Worm (Caenorhabditis elegans): ENCODE measurements around the gene W04H10.2.

Gene W04H10.2

DNA sequence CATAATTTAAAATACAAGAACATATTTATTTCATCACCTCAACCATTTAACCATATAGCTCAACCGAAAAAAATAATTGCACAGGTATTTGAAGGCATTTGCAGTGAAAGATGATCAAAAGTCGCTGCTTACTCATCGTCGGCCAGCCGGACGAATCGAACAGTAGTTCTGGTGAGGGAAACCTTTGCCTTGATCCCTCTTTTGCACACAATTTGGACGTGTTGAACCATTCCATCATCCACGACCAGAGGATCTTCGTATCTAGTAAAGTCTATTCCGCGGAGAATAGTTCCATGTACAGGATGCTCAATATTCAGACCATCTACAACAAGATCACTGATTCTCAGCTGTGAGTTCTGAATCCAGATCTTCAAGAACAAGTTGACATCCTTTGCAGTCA, 23.4 kb upstream of the W04H10.2 start:
- TF ChIP-seq lin-38 (GFP tag; IDR thresholded peaks at IDR 0.05) (peak; percentile 41), attf-4 (tag; optimal IDR thresholded peaks at IDR 0.05) (no peak), nhr-48 (tag; optimal IDR thresholded peaks at IDR 0.05) (no peak), gei-8 (GFP tag; optimal IDR thresholded peaks at IDR 0.05) (no peak), dmd-8 (GFP tag; IDR thresholded peaks at IDR 0.05) (peak; percentile 63; the same call in 1 of the 2 replicates), spr-1 (tag; optimal IDR thresholded peaks at IDR 0.05) (no peak), lin-29 (GFP tag; IDR thresholded peaks at IDR 0.05) (no peak), R02D3.7 (tag; optimal IDR thresholded peaks at IDR 0.05) (no peak), daf-8 (GFP tag; IDR thresholded peaks at IDR 0.05) (no peak), ztf-7 (tag; optimal IDR thresholded peaks at IDR 0.05) (no peak), nhr-76 (tag; optimal IDR thresholded peaks at IDR 0.05) (no peak), set-16 (GFP tag; IDR thresholded peaks at IDR 0.05) (no peak), mxl-3 (GFP tag; optimal IDR thresholded peaks at IDR 0.05) (no peak), saeg-2 (GFP tag; IDR thresholded peaks at IDR 0.05) (no peak), tag-97 (GFP tag; IDR thresholded peaks at IDR 0.05) (no peak), lsy-2 (tag; optimal IDR thresholded peaks at IDR 0.05) (no peak), dpl-1 (GFP tag; optimal IDR thresholded peaks at IDR 0.05) (no peak), F10B5.3 (tag; optimal IDR thresholded peaks at IDR 0.05) (no peak), nhr-11 (tag; optimal IDR thresholded peaks at IDR 0.05) (no peak), ZK546.5 (tag; optimal IDR thresholded peaks at IDR 0.05) (no peak), duxl-1 (tag; optimal IDR thresholded peaks at IDR 0.05; ENCODE audit: poor library complexity) (peak; percentile 24), zfp-2 (tag; optimal IDR thresholded peaks at IDR 0.05) (no peak), snpc-1.2 (GFP tag; IDR thresholded peaks at IDR 0.05) (0 out of 2 replicates have a peak, but pooled peaks have one; percentile 39), F49E8.2 (tag; optimal IDR thresholded peaks at IDR 0.05; ENCODE audit: borderline replicate concordance) (peak; percentile 46)

DNA sequence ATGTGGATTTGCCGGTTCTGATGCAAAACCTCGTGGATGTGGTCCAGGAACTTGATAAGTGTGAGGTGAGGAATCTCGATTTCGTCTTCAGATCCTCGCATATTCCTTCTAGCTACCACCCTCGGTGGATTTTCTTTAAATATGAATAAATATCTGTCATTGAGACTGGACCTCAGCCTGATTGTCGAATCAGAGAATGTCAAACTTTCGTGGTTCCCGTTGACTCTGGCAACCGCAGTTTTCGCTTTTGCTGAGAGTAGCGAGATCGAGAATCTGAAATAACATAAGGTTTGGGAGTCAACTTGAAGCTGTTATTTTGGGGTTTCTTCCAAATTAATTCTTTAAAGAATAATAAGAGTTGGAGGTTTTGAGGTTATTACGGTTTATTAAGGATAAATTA, 22.7 kb upstream of the W04H10.2 start, which contains the start of gene fbxb-14:
Gene fbxb-14, minus strand, starts transcription at position 101 of the 400 bp plus-strand sequence.
- TF ChIP-seq Y75B8A.6 (GFP tag; IDR thresholded peaks at IDR 0.05) (no peak), egl-27 (tag; optimal IDR thresholded peaks at IDR 0.05) (no peak), duxl-1 (tag; optimal IDR thresholded peaks at IDR 0.05; ENCODE audit: poor library complexity) (no peak), nhr-102 (tag; optimal IDR thresholded peaks at IDR 0.05) (no peak), ztf-11 (tag; optimal IDR thresholded peaks at IDR 0.05) (no peak), nhr-41 (GFP tag; IDR thresholded peaks at IDR 0.05) (no peak), daf-8 (GFP tag; IDR thresholded peaks at IDR 0.05) (no peak), lin-13 (GFP tag; optimal IDR thresholded peaks at IDR 0.05) (no peak), ceh-62 (tag; optimal IDR thresholded peaks at IDR 0.05) (no peak), unc-130 (GFP tag; optimal IDR thresholded peaks at IDR 0.05) (no peak), rbr-2 (tag; optimal IDR thresholded peaks at IDR 0.05) (no peak), T20F7.1 (GFP tag; optimal IDR thresholded peaks at IDR 0.05) (no peak)

DNA sequence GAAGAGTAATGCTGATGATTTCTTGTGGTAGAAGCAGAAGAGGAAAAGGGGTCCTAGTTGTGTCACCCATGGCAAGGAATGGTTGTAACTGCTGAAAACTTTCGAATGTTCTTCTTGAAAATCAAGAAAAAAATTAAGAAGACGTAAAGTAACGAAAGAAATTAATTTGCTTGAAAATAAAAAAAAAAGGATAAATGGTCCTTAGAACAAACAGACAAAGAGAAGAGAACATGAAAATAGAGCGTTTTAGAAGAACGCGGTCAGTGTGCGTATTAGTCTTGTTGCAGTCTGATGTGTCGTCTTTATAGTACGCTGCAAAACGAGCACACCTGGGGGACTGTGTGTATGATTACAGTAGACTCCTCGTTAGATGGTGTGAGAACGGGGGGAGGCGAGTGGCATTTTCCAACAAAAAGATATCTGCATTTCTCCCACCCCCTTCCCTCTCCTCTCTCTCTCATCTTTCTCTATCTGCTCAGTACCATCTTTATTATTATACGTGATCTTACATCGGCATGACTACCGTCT, 21.0 kb upstream of the W04H10.2 start, which contains the start of the genes W08F4.12 and W08F4.13:
Gene W08F4.12, minus strand, starts transcription at position 101 of the 528 bp plus-strand sequence.
Gene W08F4.13, plus strand, starts transcription at position 478 of the 528 bp plus-strand sequence.
- TF ChIP-seq pha-4 (GFP tag; IDR thresholded peaks at IDR 0.05) (no peak), pha-4 (tag; optimal IDR thresholded peaks at IDR 0.05) (no peak), ama-1 (optimal IDR thresholded peaks at IDR 0.05) (no peak), ztf-11 (tag; optimal IDR thresholded peaks at IDR 0.05) (no peak), vab-7 (GFP tag; IDR thresholded peaks at IDR 0.05) (no peak), cey-2 (tag; optimal IDR thresholded peaks at IDR 0.05; ENCODE audit: borderline replicate concordance, insufficient read depth) (no peak), arid-1 (GFP tag; conservative IDR thresholded peaks at IDR 0.05) (no peak), aha-1 (tag) (no peak), F26F4.8 (GFP tag; conservative IDR thresholded peaks at IDR 0.05) (no peak), zag-1 (tag; optimal IDR thresholded peaks at IDR 0.05) (no peak), gei-8 (GFP tag; optimal IDR thresholded peaks at IDR 0.05) (no peak), aly-2 (tag; optimal IDR thresholded peaks at IDR 0.05) (no peak), lin-29 (GFP tag; IDR thresholded peaks at IDR 0.05) (no peak)
